Worm (Caenorhabditis elegans) whole organism, L1 larva: ENCODE data around the gene twk-28.

Experiments used
- C04F5.9 ChIP-seq: sonication (generic microtip); optimal IDR thresholded peaks from 2 replicates; lab custom pipeline; 2016; ENCODE audit warnings: missing genetic modification characterization, missing compliant biosample characterization
- aha-1 ChIP-seq: fragments of 150-350 bp; optimal IDR thresholded peaks from 2 replicates; lab custom pipeline; 2014; ENCODE audit warnings: missing biosample characterization, missing genetic modification characterization
- alr-1 ChIP-seq: fragments of 200-800 bp; sonication (Bioruptor generic); optimal IDR thresholded peaks from 2 replicates; lab custom pipeline; 2018; ENCODE audit warnings: borderline replicate concordance, mild to moderate bottlenecking, missing genetic modification characterization, missing compliant biosample characterization
- blmp-1 ChIP-seq: fragments of 150-350 bp; optimal IDR thresholded peaks from 2 replicates; lab custom pipeline; 2014; ENCODE audit warnings: missing biosample characterization, missing genetic modification characterization
- ceh-63 ChIP-seq: fragments of 200-800 bp; sonication (Bioruptor generic); optimal IDR thresholded peaks from 2 replicates; lab custom pipeline; 2018; ENCODE audit warnings: mild to moderate bottlenecking, missing genetic modification characterization, missing compliant biosample characterization
- ceh-8 ChIP-seq: fragments of 200-800 bp; sonication (Bioruptor generic); optimal IDR thresholded peaks from 2 replicates; lab custom pipeline; 2018; ENCODE audit warnings: mild to moderate bottlenecking, missing genetic modification characterization, moderate library complexity, missing compliant biosample characterization
- ceh-88 ChIP-seq: fragments of 200-800 bp; sonication (Bioruptor generic); IDR thresholded peaks from 2 replicates; pipeline ENCODE4 v1.3.6; 2022; ENCODE audit warnings: missing genetic modification characterization, missing compliant biosample characterization
- ceh-90 ChIP-seq: sonication (generic microtip); optimal IDR thresholded peaks from 2 replicates; lab custom pipeline; 2016; ENCODE audit warnings: missing genetic modification characterization, missing compliant biosample characterization
- ces-1 ChIP-seq: fragments of 150-350 bp; optimal IDR thresholded peaks from 2 replicates; lab custom pipeline; 2014; ENCODE audit warnings: missing biosample characterization, missing genetic modification reagents, missing genetic modification characterization
- dpl-1 ChIP-seq, 3 experiments: fragments of 150-350 bp in 2 of 3; sonication (generic microtip) in 1 of 3; optimal IDR thresholded peaks; 2 replicates each; lab custom pipeline; 2014 to 2017; ENCODE audit warnings: missing biosample characterization in 3 of 3, missing genetic modification characterization in 3 of 3, missing genetic modification reagents in 3 of 3
- efl-1 ChIP-seq, 4 experiments: fragments of 150-350 bp; optimal IDR thresholded peaks in 3 of 4; peaks in 1 of 4; 1 replicate in 1 of 4; 2 replicates in 3 of 4; lab custom pipeline; 2014; ENCODE audit warnings: missing biosample characterization in 2 of 4, missing genetic modification characterization in 2 of 4, missing genetic modification reagents in 2 of 4
- efl-3 ChIP-seq: fragments of 200-800 bp; sonication (Bioruptor generic); optimal IDR thresholded peaks from 2 replicates; lab custom pipeline; 2018; ENCODE audit warnings: mild to moderate bottlenecking, missing genetic modification characterization, missing compliant biosample characterization
- elt-2 ChIP-seq: sonication (generic microtip); optimal IDR thresholded peaks from 2 replicates; lab custom pipeline; 2016; ENCODE audit warnings: missing genetic modification characterization, mild to moderate bottlenecking, inconsistent platforms, missing compliant biosample characterization, missing genetic modification reagents
- ets-5 ChIP-seq: fragments of 200-800 bp; sonication (Bioruptor generic); IDR thresholded peaks from 2 replicates; pipeline ENCODE4 v1.3.6; 2022; ENCODE audit warnings: missing genetic modification characterization, missing compliant biosample characterization
- fos-1 ChIP-seq: fragments of 150-350 bp; optimal IDR thresholded peaks from 2 replicates; lab custom pipeline; 2014; ENCODE audit warnings: missing biosample characterization, missing genetic modification characterization
- isw-1 ChIP-seq: fragments of 200-800 bp; sonication (Bioruptor generic); IDR thresholded peaks from 2 replicates; pipeline ENCODE4 v1.3.6; 2022; ENCODE audit warnings: missing genetic modification characterization, missing compliant biosample characterization
- jun-1 ChIP-seq: fragments of 150-350 bp; optimal IDR thresholded peaks from 2 replicates; lab custom pipeline; 2014; ENCODE audit warnings: missing biosample characterization, missing genetic modification reagents, missing genetic modification characterization
- lin-14 ChIP-seq: fragments of 200-800 bp; sonication (Bioruptor generic); optimal IDR thresholded peaks from 2 replicates; lab custom pipeline; 2018; ENCODE audit warnings: mild to moderate bottlenecking, missing genetic modification characterization, moderate library complexity, missing compliant biosample characterization
- lin-35 ChIP-seq, 2 experiments: fragments of 150-350 bp; optimal IDR thresholded peaks; 2 replicates each; lab custom pipeline; 2014; ENCODE audit warnings: missing biosample characterization in 2 of 2, missing genetic modification characterization in 2 of 2, missing genetic modification reagents in 2 of 2
- lin-39 ChIP-seq: fragments of 150-350 bp; optimal IDR thresholded peaks from 2 replicates; lab custom pipeline; 2014; ENCODE audit warnings: missing biosample characterization, missing genetic modification reagents, missing genetic modification characterization
- lir-3 ChIP-seq: sonication (generic microtip); optimal IDR thresholded peaks from 2 replicates; lab custom pipeline; 2016; ENCODE audit warnings: mild to moderate bottlenecking, missing genetic modification characterization, moderate library complexity, missing compliant biosample characterization; ENCODE audit not compliant: poor library complexity
- lsy-2 ChIP-seq, 2 experiments: fragments of 150-350 bp; optimal IDR thresholded peaks; 2 replicates each; lab custom pipeline; 2014; ENCODE audit warnings: missing biosample characterization in 2 of 2, missing genetic modification characterization in 2 of 2
- mdl-1 ChIP-seq, 2 experiments: fragments of 150-350 bp; optimal IDR thresholded peaks; 2 replicates each; lab custom pipeline; 2014 to 2017; ENCODE audit warnings: missing biosample characterization in 2 of 2, missing genetic modification characterization in 2 of 2, inconsistent platforms in 1 of 2
- mep-1 ChIP-seq: fragments of 150-350 bp; optimal IDR thresholded peaks from 2 replicates; lab custom pipeline; 2014; ENCODE audit warnings: missing biosample characterization, missing genetic modification characterization
- nhr-11 ChIP-seq: fragments of 150-350 bp; optimal IDR thresholded peaks from 2 replicates; lab custom pipeline; 2014; ENCODE audit warnings: missing biosample characterization, missing genetic modification characterization
- nhr-20 ChIP-seq: sonication (generic microtip); optimal IDR thresholded peaks from 2 replicates; lab custom pipeline; 2016; ENCODE audit warnings: mild to moderate bottlenecking, missing genetic modification characterization, missing compliant biosample characterization
- nhr-71 ChIP-seq: sonication (generic microtip); optimal IDR thresholded peaks from 2 replicates; lab custom pipeline; 2016; ENCODE audit warnings: mild to moderate bottlenecking, missing genetic modification characterization, moderate library complexity, missing compliant biosample characterization
- nhr-77 ChIP-seq: fragments of 150-350 bp; optimal IDR thresholded peaks from 2 replicates; lab custom pipeline; 2014; ENCODE audit warnings: missing biosample characterization, missing genetic modification characterization
- nhr-84 ChIP-seq: sonication (generic microtip); optimal IDR thresholded peaks from 2 replicates; lab custom pipeline; 2017; ENCODE audit warnings: missing biosample characterization, missing genetic modification characterization
- nhr-85 ChIP-seq: sonication (generic microtip); peaks from one replicate; lab custom pipeline; 2016; ENCODE audit warnings: missing genetic modification characterization, inconsistent platforms, missing compliant biosample characterization
- rnt-1 ChIP-seq: sonication (generic microtip); optimal IDR thresholded peaks from 2 replicates; lab custom pipeline; 2016; ENCODE audit warnings: mild to moderate bottlenecking, missing genetic modification characterization, moderate library complexity, missing compliant biosample characterization
- snu-23 ChIP-seq: sonication (generic microtip); optimal IDR thresholded peaks from 2 replicates; lab custom pipeline; 2016; ENCODE audit warnings: missing genetic modification characterization, missing compliant biosample characterization
- tbx-2 ChIP-seq: sonication (generic microtip); optimal IDR thresholded peaks from 2 replicates; lab custom pipeline; 2016; ENCODE audit warnings: missing genetic modification characterization, missing compliant biosample characterization
- xbp-1 ChIP-seq: sonication (generic microtip); optimal IDR thresholded peaks from 2 replicates; lab custom pipeline; 2016; ENCODE audit warnings: missing genetic modification characterization, missing compliant biosample characterization

The twk-28 gene

DNA sequence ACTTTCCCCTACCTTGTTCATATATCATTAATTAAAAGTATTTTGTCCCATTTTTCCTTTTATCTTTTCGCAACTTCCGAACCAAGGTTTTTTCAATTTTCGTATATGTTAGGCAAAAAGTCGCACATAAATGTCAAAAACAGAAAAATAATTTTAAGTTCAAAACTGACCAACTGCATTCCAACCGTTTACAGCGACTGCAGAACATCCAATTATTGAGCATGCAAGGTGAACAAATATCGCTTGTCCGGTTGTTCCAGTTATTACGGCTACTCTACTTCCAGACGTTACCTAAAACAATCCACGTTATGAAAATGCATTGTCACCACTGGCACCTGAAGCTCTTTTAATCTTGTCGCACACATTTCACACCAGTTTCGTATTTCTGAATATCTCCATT, 5.5 kb downstream of the twk-28 start, which contains the start of gene C52B9.10:
TSS of gene C52B9.10 (plus strand) at position 301 of the 400 bp plus-strand sequence.
- TF ChIP-seq ceh-88 (GFP tag; lab: Robert Waterston, UW) (no peak), dpl-1 (GFP tag; optimal IDR thresholded peaks at IDR 0.05; lab: Kevin White, UChicago) (no peak), ceh-63 (GFP tag; lab: Kevin White, UChicago) (no peak), nhr-11 (tag; lab: Kevin White, UChicago) (no peak), aha-1 (tag; lab: Kevin White, UChicago) (no peak), alr-1 (no peak), ceh-8 (GFP tag; lab: Kevin White, UChicago) (no peak), mdl-1 (tag; optimal IDR thresholded peaks at IDR 0.05; lab: Kevin White, UChicago) (no peak), nhr-84 (tag; lab: Kevin White, UChicago) (no peak), lir-3 (tag; lab: Kevin White, UChicago) (no peak), tbx-2 (tag; lab: Kevin White, UChicago) (no peak), lin-35 (GFP tag; optimal IDR thresholded peaks at IDR 0.05; lab: Kevin White, UChicago) (no peak), lin-39 (tag; lab: Kevin White, UChicago) (no peak), nhr-77 (no peak), ets-5 (GFP tag; lab: Robert Waterston, UW) (no peak), efl-3 (no peak), ceh-90 (tag; lab: Kevin White, UChicago) (no peak), nhr-20 (tag; lab: Kevin White, UChicago) (no peak), isw-1 (GFP tag; lab: Robert Waterston, UW) (no peak), ces-1 (GFP tag; lab: Kevin White, UChicago) (no peak)

DNA sequence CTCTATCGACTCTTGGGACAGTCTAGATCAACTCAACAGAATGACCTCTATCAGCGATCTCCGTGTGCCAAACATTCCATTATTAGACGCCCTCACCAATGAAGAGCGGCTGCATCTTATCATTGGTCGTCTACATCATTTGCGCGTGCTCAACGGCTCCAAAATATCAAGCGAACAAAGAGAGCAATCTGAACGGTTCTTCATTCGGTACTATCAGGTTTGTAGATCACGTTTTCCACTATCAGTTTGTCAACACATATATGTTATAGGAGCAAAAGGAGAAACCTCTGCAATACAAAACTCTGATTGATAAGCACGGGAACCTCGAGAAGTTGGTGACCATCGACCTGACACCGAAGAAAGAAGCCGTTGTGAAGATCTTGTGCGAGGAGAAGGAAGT, 10.7 kb downstream of the twk-28 start:
- TF ChIP-seq mdl-1 (tag; optimal IDR thresholded peaks at IDR 0.05; lab: Kevin White, UChicago): no peak
- TF ChIP-seq elt-2 (tag; lab: Kevin White, UChicago): peak; percentile 43

DNA sequence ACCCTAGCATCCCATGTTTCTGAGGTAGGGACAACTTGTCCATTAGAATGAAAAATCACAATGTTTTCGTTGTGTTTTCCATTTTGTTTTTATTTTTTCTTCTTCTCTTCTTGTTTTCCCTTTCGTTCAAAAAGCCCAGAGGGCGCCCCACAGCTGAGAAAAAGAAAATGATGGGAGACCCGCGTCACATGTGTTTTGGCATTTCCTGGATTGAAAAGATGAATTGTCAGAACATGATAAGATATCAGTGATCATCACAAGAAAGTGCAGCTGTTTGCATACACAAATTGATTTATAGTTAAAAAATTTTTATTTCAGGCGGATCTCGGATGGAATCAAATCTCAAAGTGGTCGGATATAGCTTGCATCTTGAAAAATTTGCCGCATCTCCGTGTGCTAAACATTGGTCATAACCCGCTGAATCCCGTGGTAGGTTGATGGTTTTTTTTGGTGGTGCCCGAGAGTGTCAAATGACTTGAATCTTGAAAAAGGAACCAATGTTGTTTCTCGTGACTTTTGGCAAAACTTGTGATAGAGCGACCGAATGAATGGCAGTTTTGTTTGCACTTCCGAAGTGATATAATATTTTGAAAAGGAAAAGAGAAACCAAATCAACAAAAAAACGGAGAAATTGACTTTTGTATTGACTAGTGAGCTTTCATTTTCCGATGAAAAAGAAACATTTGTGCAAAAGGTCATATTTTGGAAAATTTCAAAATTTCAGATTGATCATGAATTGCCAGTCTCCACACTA, 12.8 kb downstream of the twk-28 start:
- TF ChIP-seq nhr-71 (tag; lab: Kevin White, UChicago) (peak; percentile 71), C04F5.9 (no peak), lin-35 (GFP tag; optimal IDR thresholded peaks at IDR 0.05; lab: Kevin White, UChicago) (peak in 1 of 2 experiments; percentile 64), snu-23 (GFP tag; lab: Kevin White, UChicago) (peak; percentile 16), efl-1 (optimal IDR thresholded peaks at IDR 0.05; lab: Kevin White, UChicago) (no peak), efl-1 (GFP tag; optimal IDR thresholded peaks at IDR 0.05 in 1 of 2; lab: Kevin White, UChicago) (no peak), xbp-1 (tag; lab: Kevin White, UChicago) (peak; percentile 2), lsy-2 (tag; optimal IDR thresholded peaks at IDR 0.05; lab: Kevin White, UChicago) (peak in 1 of 2 experiments; percentile 9), elt-2 (tag; lab: Kevin White, UChicago) (peak; percentile 26), lin-14 (GFP tag; lab: Kevin White, UChicago) (peak; percentile 53), blmp-1 (peak; percentile 89), jun-1 (no peak), lin-39 (tag; lab: Kevin White, UChicago) (peak; percentile 35), rnt-1 (tag; lab: Kevin White, UChicago) (peak; percentile 45), nhr-85 (tag; lab: Kevin White, UChicago) (peak; percentile 38), fos-1 (tag; lab: Kevin White, UChicago) (no peak), nhr-77 (no peak), mdl-1 (tag; optimal IDR thresholded peaks at IDR 0.05; lab: Kevin White, UChicago) (peak in 1 of 2 experiments; percentile 38), nhr-20 (tag; lab: Kevin White, UChicago) (peak; percentile 46), mep-1 (tag; lab: Kevin White, UChicago) (peak; percentile 3)
